Fruit fly (Drosophila melanogaster): ENCODE measurements around the gene CG11695.

The CG11695 gene

DNA sequence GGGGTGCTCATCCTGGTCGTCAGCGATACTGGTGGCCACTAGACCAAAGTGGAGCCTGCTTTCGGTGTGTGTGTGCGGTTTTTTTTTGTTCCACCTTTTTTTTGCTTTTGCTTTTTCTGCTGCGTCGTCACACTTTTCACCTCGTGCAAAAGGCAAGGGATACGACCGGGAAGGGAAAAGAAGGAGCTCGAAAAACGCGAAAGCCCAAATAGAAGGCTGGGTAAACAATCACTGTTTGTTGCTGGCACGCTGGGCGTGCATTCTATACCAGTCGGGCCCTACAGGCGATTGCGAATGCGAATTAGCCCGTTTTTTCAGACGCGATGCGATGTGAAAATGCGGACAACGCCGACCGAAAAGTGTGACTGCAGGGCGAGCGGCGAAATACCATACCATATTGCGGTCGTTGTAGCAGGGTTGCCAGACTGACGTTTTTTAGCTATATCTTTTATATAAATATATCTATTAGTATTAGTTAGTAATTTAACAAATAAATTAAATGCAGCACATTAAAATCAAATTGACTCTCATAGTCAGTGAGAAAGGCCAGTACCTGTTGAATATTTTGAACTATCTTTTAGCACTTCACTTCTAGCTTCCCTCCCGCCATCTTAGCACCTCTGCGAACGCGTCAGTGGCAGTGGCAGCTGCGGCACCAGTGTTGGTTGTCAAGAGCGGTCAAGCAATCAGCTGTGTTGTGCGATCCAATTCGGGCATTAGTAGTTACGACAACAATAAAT, 6.6 kb upstream of the CG11695 start, which contains the start of the genes Polr2A and CG11699:
Gene Polr2A (minus strand): TSS at position 371 of the 740 bp plus-strand sequence.
Gene CG11699 (plus strand): TSS at position 666 of the 740 bp plus-strand sequence.
- no peak for TF ChIP-seq CG33017 (tag; optimal IDR thresholded peaks at IDR 0.05)
- TF ChIP-seq Crg-1 (GFP tag; optimal IDR thresholded peaks at IDR 0.05): peak; percentile 71
- peak; percentile 15 for TF ChIP-seq cic (GFP tag; optimal IDR thresholded peaks at IDR 0.05)
- no peak for TF ChIP-seq CG5204 (GFP tag; optimal IDR thresholded peaks at IDR 0.05)
- TF ChIP-seq Hr96 (GFP tag; optimal IDR thresholded peaks at IDR 0.05): no peak
- TF ChIP-seq Clk (GFP tag; optimal IDR thresholded peaks at IDR 0.05): peak; percentile 33
- TF ChIP-seq bab1 (GFP tag; optimal IDR thresholded peaks at IDR 0.05): peak; percentile 78
- peak; percentile 7 for TF ChIP-seq toe (GFP tag; optimal IDR thresholded peaks at IDR 0.05)
- TF ChIP-seq CG1620 (GFP tag; optimal IDR thresholded peaks at IDR 0.05): peak; percentile 50
- no peak for TF ChIP-seq kay (GFP tag; ENCODE audit: borderline replicate concordance)
- peak; percentile 73 for TF ChIP-seq pad (GFP tag; optimal IDR thresholded peaks at IDR 0.05)
- TF ChIP-seq CG12768 (GFP tag; optimal IDR thresholded peaks at IDR 0.05): no peak
- TF ChIP-seq Mnt (GFP tag; optimal IDR thresholded peaks at IDR 0.05): peak; percentile 85
- no peak for TF ChIP-seq CG7045 (GFP tag; optimal IDR thresholded peaks at IDR 0.05)
- peak; percentile 95 for TF ChIP-seq tj (GFP tag; optimal IDR thresholded peaks at IDR 0.05)
- TF ChIP-seq CG7101 (tag; optimal IDR thresholded peaks at IDR 0.05): peak; percentile 73
- peak; percentile 66 for TF ChIP-seq CG11617 (GFP tag; optimal IDR thresholded peaks at IDR 0.05)
- TF ChIP-seq ovo (GFP tag; optimal IDR thresholded peaks at IDR 0.05): peak; percentile 48
- peak; percentile 73 for TF ChIP-seq CG14711 (tag; optimal IDR thresholded peaks at IDR 0.05)
- no peak for TF ChIP-seq cnc (optimal IDR thresholded peaks at IDR 0.05)

dm6 chrX:11572270-11572914, 4.3 kb upstream of the CG11695 start, which contains the start of the genes Kmn1 and Reepl1:
TSS of gene Kmn1 (minus strand) at chrX:11572442.
TSS of gene Reepl1 (plus strand) at chrX:11572707.
- no peak for TF ChIP-seq cic (GFP tag; optimal IDR thresholded peaks at IDR 0.05)
- no peak for TF ChIP-seq CG33017 (tag; optimal IDR thresholded peaks at IDR 0.05)
- no peak for TF ChIP-seq Hr96 (GFP tag; optimal IDR thresholded peaks at IDR 0.05)
- peak; percentile 46 for TF ChIP-seq CG7101 (tag; optimal IDR thresholded peaks at IDR 0.05)
- no peak for TF ChIP-seq CG11617 (GFP tag; optimal IDR thresholded peaks at IDR 0.05)
- no peak for TF ChIP-seq bab1 (GFP tag; optimal IDR thresholded peaks at IDR 0.05)

dm6 chrX:11573529-11573928, 3.2 kb upstream of the CG11695 start, which contains the start of gene CG11696:
TSS of gene CG11696 (plus strand) at chrX:11573731.
- no peak for TF ChIP-seq cic (GFP tag; optimal IDR thresholded peaks at IDR 0.05)
- no peak for TF ChIP-seq CG11617 (GFP tag; optimal IDR thresholded peaks at IDR 0.05)
- no peak for TF ChIP-seq CG5204 (GFP tag; optimal IDR thresholded peaks at IDR 0.05)
- TF ChIP-seq cnc (optimal IDR thresholded peaks at IDR 0.05): no peak
- no peak for TF ChIP-seq tj (GFP tag; optimal IDR thresholded peaks at IDR 0.05)
- TF ChIP-seq CG7045 (GFP tag; optimal IDR thresholded peaks at IDR 0.05): no peak
- TF ChIP-seq ovo (GFP tag; optimal IDR thresholded peaks at IDR 0.05): no peak
- no peak for TF ChIP-seq CG14711 (tag; optimal IDR thresholded peaks at IDR 0.05)
- TF ChIP-seq CG7101 (tag; optimal IDR thresholded peaks at IDR 0.05): no peak
- no peak for TF ChIP-seq CG1620 (GFP tag; optimal IDR thresholded peaks at IDR 0.05)
- no peak for TF ChIP-seq CG12768 (GFP tag; optimal IDR thresholded peaks at IDR 0.05)
- no peak for TF ChIP-seq Crg-1 (GFP tag; optimal IDR thresholded peaks at IDR 0.05)
- no peak for TF ChIP-seq Clk (GFP tag; optimal IDR thresholded peaks at IDR 0.05)
- no peak for TF ChIP-seq toe (GFP tag; optimal IDR thresholded peaks at IDR 0.05)
- no peak for TF ChIP-seq kay (GFP tag; ENCODE audit: borderline replicate concordance)

- TF ChIP-seq CG12768 (GFP tag; optimal IDR thresholded peaks at IDR 0.05) (no peak), pad (GFP tag; optimal IDR thresholded peaks at IDR 0.05) (no peak), cic (GFP tag; optimal IDR thresholded peaks at IDR 0.05) (no peak), CG14711 (tag; optimal IDR thresholded peaks at IDR 0.05) (no peak), ovo (GFP tag; optimal IDR thresholded peaks at IDR 0.05) (no peak), CG11617 (GFP tag; optimal IDR thresholded peaks at IDR 0.05) (no peak), CG7045 (GFP tag; optimal IDR thresholded peaks at IDR 0.05) (no peak), CG1620 (GFP tag; optimal IDR thresholded peaks at IDR 0.05) (no peak), bab1 (GFP tag; optimal IDR thresholded peaks at IDR 0.05) (no peak), CG7101 (tag; optimal IDR thresholded peaks at IDR 0.05) (no peak)
These were observed 2.2 kb downstream of the CG11695 start for dm6 chrX:11578841-11579240.

DNA sequence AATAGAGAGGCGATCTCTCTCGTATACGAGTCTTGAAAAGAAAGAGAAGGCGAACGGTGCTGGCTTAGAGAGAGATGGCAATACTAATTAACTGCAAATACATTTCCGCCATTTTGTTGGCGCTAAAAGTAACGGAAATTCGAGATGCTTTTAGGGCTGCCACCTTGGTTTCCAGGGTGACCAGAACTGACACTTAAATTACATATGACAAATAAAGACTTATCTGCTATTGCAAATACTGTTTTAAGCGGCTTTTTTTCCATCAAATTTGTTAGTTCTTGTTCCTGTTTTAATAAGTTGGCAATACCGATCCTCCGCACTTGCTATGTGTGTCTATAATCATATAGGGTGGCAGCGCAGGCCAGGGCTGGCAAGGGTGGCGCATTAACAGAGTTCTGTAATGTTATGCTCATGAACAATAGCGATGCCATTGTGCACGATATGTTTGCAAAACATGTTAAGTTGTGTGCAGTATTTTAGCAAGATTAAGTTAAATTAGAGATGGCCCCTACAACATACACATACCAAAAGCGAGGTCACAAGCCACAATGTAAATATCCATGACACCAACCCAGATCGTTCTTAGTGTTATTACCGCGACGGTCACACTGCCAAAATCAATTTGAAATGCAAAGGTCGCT, 3.6 kb downstream of the CG11695 start, which contains the start of gene nod:
Gene nod (plus strand): TSS at position 573 of the 641 bp plus-strand sequence.
- TF ChIP-seq CG11617 (GFP tag; optimal IDR thresholded peaks at IDR 0.05): peak; percentile 58
- peak; percentile 32 for TF ChIP-seq tj (GFP tag; optimal IDR thresholded peaks at IDR 0.05)
- TF ChIP-seq Crg-1 (GFP tag; optimal IDR thresholded peaks at IDR 0.05): peak; percentile 31
- TF ChIP-seq CG7101 (tag; optimal IDR thresholded peaks at IDR 0.05): peak; percentile 59
- peak; percentile 45 for TF ChIP-seq CG14711 (tag; optimal IDR thresholded peaks at IDR 0.05)
- peak; percentile 25 for TF ChIP-seq Mnt (GFP tag; optimal IDR thresholded peaks at IDR 0.05)
- no peak for TF ChIP-seq CG5204 (GFP tag; optimal IDR thresholded peaks at IDR 0.05)
- no peak for TF ChIP-seq Hr96 (GFP tag; optimal IDR thresholded peaks at IDR 0.05)
- TF ChIP-seq bab1 (GFP tag; optimal IDR thresholded peaks at IDR 0.05): peak; percentile 63
- TF ChIP-seq CG33017 (tag; optimal IDR thresholded peaks at IDR 0.05): no peak
- no peak for TF ChIP-seq cnc (optimal IDR thresholded peaks at IDR 0.05)
- TF ChIP-seq kay (GFP tag; ENCODE audit: borderline replicate concordance): no peak
- peak; percentile 12 for TF ChIP-seq CG1620 (GFP tag; optimal IDR thresholded peaks at IDR 0.05)
- TF ChIP-seq Clk (GFP tag; optimal IDR thresholded peaks at IDR 0.05): no peak
- TF ChIP-seq cic (GFP tag; optimal IDR thresholded peaks at IDR 0.05): no peak
- TF ChIP-seq pad (GFP tag; optimal IDR thresholded peaks at IDR 0.05): peak; percentile 15
- peak; percentile 22 for TF ChIP-seq ovo (GFP tag; optimal IDR thresholded peaks at IDR 0.05)
- no peak for TF ChIP-seq toe (GFP tag; optimal IDR thresholded peaks at IDR 0.05)
- no peak for TF ChIP-seq CG7045 (GFP tag; optimal IDR thresholded peaks at IDR 0.05)
